Fruit fly (Drosophila melanogaster) whole organism, embryonic: ENCODE data around the gene CG43707.

ENCODE experiments used
- Awh ChIP-seq: fragments of 200-800 bp; sonication (Bioruptor generic); IDR thresholded peaks from 2 replicates; pipeline ENCODE4, ENCODE4 v1.3.6; 2022; ENCODE audit warnings: missing biosample characterization, missing genetic modification characterization
- B-H1 ChIP-seq: fragments of 200-800 bp; sonication (Bioruptor generic); IDR thresholded peaks from 3 replicates; pipeline ENCODE4 v1.3.6; 2022; ENCODE audit warnings: missing biosample characterization, missing genetic modification characterization
- B-H2 ChIP-seq: fragments of 200-800 bp; sonication (Bioruptor generic); optimal IDR thresholded peaks from 2 replicates; lab custom pipeline; 2018; ENCODE audit warnings: missing biosample characterization, mild to moderate bottlenecking, missing genetic modification characterization
- CG10147 ChIP-seq: fragments of 200-800 bp; sonication (Bioruptor generic); optimal IDR thresholded peaks from 2 replicates; lab custom pipeline; 2019; ENCODE audit warnings: missing biosample characterization, mild to moderate bottlenecking, missing genetic modification characterization, moderate library complexity
- CG11456 ChIP-seq: fragments of 200-800 bp; sonication (Bioruptor generic); IDR thresholded peaks from 3 replicates; pipeline ENCODE4 v1.3.6; 2022; ENCODE audit warnings: missing biosample characterization, missing genetic modification characterization
- CG11504 ChIP-seq: fragments of 200-800 bp; sonication (Bioruptor generic); optimal IDR thresholded peaks from 3 replicates; lab custom pipeline; 2019; ENCODE audit warnings: missing biosample characterization, mild to moderate bottlenecking, missing genetic modification characterization, moderate library complexity
- CG12071 ChIP-seq: fragments of 200-800 bp; sonication (Bioruptor generic); optimal IDR thresholded peaks from 3 replicates; lab custom pipeline; 2018; ENCODE audit warnings: missing biosample characterization, mild to moderate bottlenecking, missing genetic modification characterization
- CG12104 ChIP-seq: fragments of 200-800 bp; sonication (Bioruptor generic); optimal IDR thresholded peaks from 3 replicates; lab custom pipeline; 2016; ENCODE audit warnings: missing biosample characterization, missing genetic modification characterization
- CG12769 ChIP-seq: fragments of 200-800 bp; sonication (Bioruptor generic); optimal IDR thresholded peaks from 2 replicates; lab custom pipeline; 2019; ENCODE audit warnings: missing biosample characterization, mild to moderate bottlenecking, missing genetic modification characterization, moderate library complexity
- CG13296 ChIP-seq: fragments of 200-800 bp; sonication (Bioruptor generic); optimal IDR thresholded peaks from 3 replicates; lab custom pipeline; 2018; ENCODE audit warnings: missing biosample characterization, mild to moderate bottlenecking, missing genetic modification characterization
- CG13775 ChIP-seq: fragments of 200-800 bp; sonication (Bioruptor generic); optimal IDR thresholded peaks from 3 replicates; lab custom pipeline; 2017; ENCODE audit warnings: missing biosample characterization, mild to moderate bottlenecking, missing genetic modification characterization
- CG13894 ChIP-seq: fragments of 200-800 bp; sonication (Bioruptor generic); optimal IDR thresholded peaks from 3 replicates; lab custom pipeline; 2018; ENCODE audit warnings: missing biosample characterization, mild to moderate bottlenecking, missing genetic modification characterization, moderate library complexity
- CG16863 ChIP-seq: fragments of 200-800 bp; sonication (Bioruptor generic); optimal IDR thresholded peaks from 3 replicates; lab custom pipeline; 2016; ENCODE audit warnings: missing biosample characterization, missing genetic modification characterization
- CG17361 ChIP-seq: fragments of 200-800 bp; sonication (Bioruptor generic); IDR thresholded peaks from 3 replicates; pipeline ENCODE4 v1.3.6; 2022; ENCODE audit warnings: missing biosample characterization, missing genetic modification characterization
- CG18262 ChIP-seq: fragments of 200-800 bp; optimal IDR thresholded peaks from 3 replicates; lab custom pipeline; 2019; ENCODE audit warnings: missing biosample characterization, mild to moderate bottlenecking, missing genetic modification characterization, moderate library complexity
- CG2116 ChIP-seq: fragments of 200-800 bp; sonication (Bioruptor generic); optimal IDR thresholded peaks from 3 replicates; lab custom pipeline; 2018; ENCODE audit warnings: missing biosample characterization, mild to moderate bottlenecking, missing genetic modification characterization
- CG2678 ChIP-seq: fragments of 200-800 bp; sonication (Bioruptor generic); optimal IDR thresholded peaks from 3 replicates; lab custom pipeline; 2019; ENCODE audit warnings: missing biosample characterization, mild to moderate bottlenecking, missing genetic modification characterization, moderate library complexity
- CG30403 ChIP-seq: fragments of 200-800 bp; sonication (Bioruptor generic); optimal IDR thresholded peaks from 3 replicates; lab custom pipeline; 2016; ENCODE audit warnings: missing biosample characterization, missing genetic modification characterization
- CG31388 ChIP-seq: fragments of 200-800 bp; sonication (Bioruptor generic); optimal IDR thresholded peaks from 2 replicates; lab custom pipeline; 2016; ENCODE audit warnings: missing biosample characterization, missing genetic modification characterization
- CG3281 ChIP-seq: fragments of 200-800 bp; sonication (Bioruptor generic); optimal IDR thresholded peaks from 3 replicates; lab custom pipeline; 2017; ENCODE audit warnings: missing biosample characterization, mild to moderate bottlenecking, missing genetic modification characterization
- CG3838 ChIP-seq: fragments of 200-800 bp; sonication (Bioruptor generic); optimal IDR thresholded peaks from 3 replicates; lab custom pipeline; 2016; ENCODE audit warnings: missing biosample characterization, missing genetic modification characterization
- CG7556 ChIP-seq: fragments of 200-800 bp; sonication (Bioruptor generic); optimal IDR thresholded peaks from 2 replicates; lab custom pipeline; 2017; ENCODE audit warnings: missing biosample characterization, mild to moderate bottlenecking, missing genetic modification characterization
- CG8290 ChIP-seq, 3 experiments: fragments of 200-800 bp; sonication (Bioruptor generic); optimal IDR thresholded peaks; 2 replicates each; lab custom pipeline; 2016 to 2019; ENCODE audit warnings: missing biosample characterization in 3 of 3, missing genetic modification characterization in 3 of 3, mild to moderate bottlenecking in 2 of 3, moderate library complexity in 1 of 3
- CG9437 ChIP-seq: fragments of 200-800 bp; sonication (Bioruptor generic); optimal IDR thresholded peaks from 2 replicates; lab custom pipeline; 2018; ENCODE audit warnings: missing biosample characterization, mild to moderate bottlenecking, missing genetic modification characterization
- CoRest ChIP-seq: fragments of 200-800 bp; sonication (Bioruptor generic); optimal IDR thresholded peaks from 3 replicates; lab custom pipeline; 2018; ENCODE audit warnings: missing biosample characterization, mild to moderate bottlenecking, missing genetic modification characterization, moderate library complexity
- D19B ChIP-seq: fragments of 200-800 bp; sonication (Bioruptor generic); optimal IDR thresholded peaks from 2 replicates; lab custom pipeline; 2017; ENCODE audit warnings: missing biosample characterization, mild to moderate bottlenecking, missing genetic modification characterization
- Hand ChIP-seq: fragments of 200-800 bp; sonication (Bioruptor generic); optimal IDR thresholded peaks from 2 replicates; lab custom pipeline; 2017; ENCODE audit warnings: mild to moderate bottlenecking, missing biosample characterization, missing genetic modification reagents, missing genetic modification characterization
- Hey ChIP-seq: fragments of 200-800 bp; sonication (Bioruptor generic); optimal IDR thresholded peaks from 3 replicates; lab custom pipeline; 2018; ENCODE audit warnings: missing biosample characterization, mild to moderate bottlenecking, missing genetic modification characterization
- Hr51 ChIP-seq, 2 experiments: fragments of 200-800 bp; sonication (Bioruptor generic); optimal IDR thresholded peaks; 2 replicates in 1 of 2; 3 replicates in 1 of 2; lab custom pipeline; 2016 to 2018; ENCODE audit warnings: missing biosample characterization in 2 of 2, missing genetic modification characterization in 2 of 2, mild to moderate bottlenecking in 1 of 2, moderate library complexity in 1 of 2
- Oli ChIP-seq: fragments of 200-800 bp; sonication (Bioruptor generic); optimal IDR thresholded peaks from 2 replicates; lab custom pipeline; 2018; ENCODE audit warnings: missing biosample characterization, mild to moderate bottlenecking, missing genetic modification characterization, moderate library complexity
- PHDP ChIP-seq: fragments of 200-800 bp; sonication (Bioruptor generic); optimal IDR thresholded peaks from 3 replicates; lab custom pipeline; 2018; ENCODE audit warnings: missing biosample characterization, mild to moderate bottlenecking, missing genetic modification characterization, moderate library complexity
- bcd ChIP-seq: fragments of 200-800 bp; sonication (Bioruptor generic); optimal IDR thresholded peaks from 2 replicates; lab custom pipeline; 2017; ENCODE audit warnings: missing biosample characterization, mild to moderate bottlenecking, missing genetic modification characterization
- caup ChIP-seq: fragments of 200-800 bp; sonication (Bioruptor generic); optimal IDR thresholded peaks from 3 replicates; lab custom pipeline; 2017; ENCODE audit warnings: missing biosample characterization, mild to moderate bottlenecking, missing genetic modification characterization, moderate library complexity; ENCODE audit not compliant: severe bottlenecking
- chinmo ChIP-seq: fragments of 200-800 bp; sonication (Bioruptor generic); IDR thresholded peaks from 4 replicates; pipeline ENCODE4 v1.3.6; 2022; ENCODE audit warnings: missing biosample characterization, missing genetic modification characterization; ENCODE audit not compliant: partially characterized antibody
- ind ChIP-seq: fragments of 200-800 bp; sonication (Bioruptor generic); optimal IDR thresholded peaks from 3 replicates; lab custom pipeline; 2016; ENCODE audit warnings: missing biosample characterization, missing genetic modification characterization
- kni ChIP-seq: fragments of 200-800 bp; sonication (Bioruptor generic); optimal IDR thresholded peaks from 3 replicates; lab custom pipeline; 2017; ENCODE audit warnings: mild to moderate bottlenecking, missing biosample characterization, missing genetic modification reagents, missing genetic modification characterization
- knrl ChIP-seq: fragments of 200-800 bp; sonication (Bioruptor generic); IDR thresholded peaks from 3 replicates; pipeline ENCODE4 v1.3.6; 2022; ENCODE audit warnings: missing biosample characterization, missing genetic modification characterization; ENCODE audit not compliant: partially characterized antibody
- lab ChIP-seq: fragments of 200-800 bp; sonication (Bioruptor generic); optimal IDR thresholded peaks from 3 replicates; lab custom pipeline; 2017; ENCODE audit warnings: missing biosample characterization, missing genetic modification characterization, mild to moderate bottlenecking, moderate library complexity, missing genetic modification reagents
- mirr ChIP-seq: fragments of 200-800 bp; sonication (Bioruptor generic); optimal IDR thresholded peaks from 3 replicates; lab custom pipeline; 2018; ENCODE audit warnings: missing biosample characterization, mild to moderate bottlenecking, missing genetic modification characterization
- pho ChIP-seq: fragments of 200-800 bp; sonication (Bioruptor generic); optimal IDR thresholded peaks from 2 replicates; lab custom pipeline; 2016; ENCODE audit warnings: missing biosample characterization, missing genetic modification characterization
- repo ChIP-seq: fragments of 200-800 bp; sonication (Bioruptor generic); optimal IDR thresholded peaks from 2 replicates; lab custom pipeline; 2016; ENCODE audit warnings: missing biosample characterization, missing genetic modification characterization
- row ChIP-seq: fragments of 200-800 bp; sonication (Bioruptor generic); IDR thresholded peaks from 3 replicates; pipeline ENCODE4 v1.3.6; 2022; ENCODE audit warnings: missing biosample characterization, missing genetic modification characterization
- sug ChIP-seq: fragments of 200-800 bp; optimal IDR thresholded peaks from 2 replicates; lab custom pipeline; 2019; ENCODE audit warnings: missing biosample characterization, mild to moderate bottlenecking, missing genetic modification characterization, moderate library complexity
- tio ChIP-seq: fragments of 200-800 bp; sonication (Bioruptor generic); optimal IDR thresholded peaks from 2 replicates; lab custom pipeline; 2017; ENCODE audit warnings: missing biosample characterization, missing genetic modification characterization, inconsistent platforms
- unpg ChIP-seq: fragments of 200-800 bp; sonication (Bioruptor generic); optimal IDR thresholded peaks from 3 replicates; lab custom pipeline; 2018; ENCODE audit warnings: missing biosample characterization, mild to moderate bottlenecking, missing genetic modification characterization, moderate library complexity
- vnd ChIP-seq: fragments of 200-800 bp; sonication (Bioruptor generic); IDR thresholded peaks from 3 replicates; pipeline ENCODE4 v1.3.6; 2022; ENCODE audit warnings: missing biosample characterization, missing genetic modification characterization; ENCODE audit not compliant: partially characterized antibody
- zf30C ChIP-seq: fragments of 200-800 bp; sonication (Bioruptor generic); optimal IDR thresholded peaks from 3 replicates; lab custom pipeline; 2018; ENCODE audit warnings: missing biosample characterization, mild to moderate bottlenecking, missing genetic modification characterization

CG43707 gene

dm6 chr2L:3779143-3779788, 22.2 kb downstream of the CG43707 start (continued):
- peak; percentile 56 for TF ChIP-seq B-H2 (GFP tag; lab: Kevin White, UChicago)
- peak; percentile 18; the same call in 1 of the 2 replicates for TF ChIP-seq Awh (GFP tag; lab: Robert Waterston, UW)
- peak in 1 of 2 experiments; percentile 23 for TF ChIP-seq Hr51 (GFP tag; optimal IDR thresholded peaks at IDR 0.05; lab: Kevin White, UChicago)
- TF ChIP-seq CG8290 (GFP tag; optimal IDR thresholded peaks at IDR 0.05; lab: Kevin White, UChicago): no peak
- TF ChIP-seq CG8290 (tag; optimal IDR thresholded peaks at IDR 0.05; lab: Kevin White, UChicago): peak in 1 of 2 experiments; percentile 20
- TF ChIP-seq CG11504 (tag; lab: Kevin White, UChicago): peak; percentile 38
- TF ChIP-seq pho (GFP tag; lab: Kevin White, UChicago): no peak
- no peak for TF ChIP-seq zf30C (GFP tag; lab: Kevin White, UChicago)
- TF ChIP-seq CG12769 (tag; lab: Kevin White, UChicago): peak; percentile 14
- TF ChIP-seq CG2678 (tag; lab: Kevin White, UChicago): peak; percentile 42
- TF ChIP-seq CG11456 (GFP tag; lab: Robert Waterston, UW): 0 out of 3 replicates have a peak, but pooled peaks have one; percentile 25
- peak; percentile 33; the same call in 1 of the 3 replicates for TF ChIP-seq row (GFP tag; lab: Robert Waterston, UW)
- TF ChIP-seq knrl (GFP tag; lab: Robert Waterston, UW): no peak
- TF ChIP-seq CG2116 (GFP tag; lab: Kevin White, UChicago): peak; percentile 7
- no peak for TF ChIP-seq B-H1 (GFP tag; lab: Robert Waterston, UW)
- TF ChIP-seq bcd: peak; percentile 15
- TF ChIP-seq PHDP (tag; lab: Kevin White, UChicago): peak; percentile 15
- no peak for TF ChIP-seq repo
- peak; percentile 16 for TF ChIP-seq Hand (GFP tag; lab: Kevin White, UChicago)
- no peak for TF ChIP-seq CG16863 (GFP tag; lab: Kevin White, UChicago)
- TF ChIP-seq CoRest (tag; lab: Kevin White, UChicago): peak; percentile 22
- peak; percentile 39 for TF ChIP-seq CG30403 (GFP tag; lab: Kevin White, UChicago)
- TF ChIP-seq CG9437 (GFP tag; lab: Kevin White, UChicago): peak; percentile 63
- TF ChIP-seq mirr (GFP tag; lab: Kevin White, UChicago): peak; percentile 82
- no peak for TF ChIP-seq CG31388 (GFP tag; lab: Kevin White, UChicago)
- peak; percentile 9 for TF ChIP-seq caup (GFP tag; lab: Kevin White, UChicago)
- TF ChIP-seq vnd: no peak
- TF ChIP-seq CG10147 (GFP tag; lab: Kevin White, UChicago): no peak
- TF ChIP-seq unpg: peak; percentile 18
- 0 out of 4 replicates have a peak, but pooled peaks have one; percentile 39 for TF ChIP-seq chinmo (GFP tag; lab: Robert Waterston, UW)
- peak; percentile 48 for TF ChIP-seq CG7556
- peak; percentile 27 for TF ChIP-seq CG13296 (GFP tag; lab: Kevin White, UChicago)
- TF ChIP-seq ind (GFP tag; lab: Kevin White, UChicago): peak; percentile 3
- peak; percentile 27 for TF ChIP-seq Oli (tag; lab: Kevin White, UChicago)
- peak; percentile 38 for TF ChIP-seq sug (tag; lab: Kevin White, UChicago)
- TF ChIP-seq CG12104 (GFP tag; lab: Kevin White, UChicago): peak; percentile 45
- TF ChIP-seq Hey (tag; lab: Kevin White, UChicago): peak; percentile 58
- TF ChIP-seq lab (GFP tag; lab: Kevin White, UChicago): peak; percentile 15
- TF ChIP-seq CG3838 (GFP tag; lab: Kevin White, UChicago): no peak
- TF ChIP-seq kni: no peak
- TF ChIP-seq CG13775 (GFP tag; lab: Kevin White, UChicago): peak; percentile 52
- peak; percentile 36 for TF ChIP-seq CG18262 (tag; lab: Kevin White, UChicago)
- peak; percentile 4 for TF ChIP-seq CG3281 (GFP tag; lab: Kevin White, UChicago)
- TF ChIP-seq D19B: peak; percentile 94
- TF ChIP-seq CG17361 (GFP tag; lab: Robert Waterston, UW): peak; percentile 68; the same call in 2 of the 3 replicates
- TF ChIP-seq tio (GFP tag; lab: Kevin White, UChicago): peak; percentile 44
- peak; percentile 55 for TF ChIP-seq CG12071 (GFP tag; lab: Kevin White, UChicago)
- peak; percentile 61 for TF ChIP-seq CG13894
- TF ChIP-seq, all 482 proteins: peak for 56
